Fruit fly (Drosophila melanogaster): ENCODE measurements around the gene mura.

The mura gene

DNA sequence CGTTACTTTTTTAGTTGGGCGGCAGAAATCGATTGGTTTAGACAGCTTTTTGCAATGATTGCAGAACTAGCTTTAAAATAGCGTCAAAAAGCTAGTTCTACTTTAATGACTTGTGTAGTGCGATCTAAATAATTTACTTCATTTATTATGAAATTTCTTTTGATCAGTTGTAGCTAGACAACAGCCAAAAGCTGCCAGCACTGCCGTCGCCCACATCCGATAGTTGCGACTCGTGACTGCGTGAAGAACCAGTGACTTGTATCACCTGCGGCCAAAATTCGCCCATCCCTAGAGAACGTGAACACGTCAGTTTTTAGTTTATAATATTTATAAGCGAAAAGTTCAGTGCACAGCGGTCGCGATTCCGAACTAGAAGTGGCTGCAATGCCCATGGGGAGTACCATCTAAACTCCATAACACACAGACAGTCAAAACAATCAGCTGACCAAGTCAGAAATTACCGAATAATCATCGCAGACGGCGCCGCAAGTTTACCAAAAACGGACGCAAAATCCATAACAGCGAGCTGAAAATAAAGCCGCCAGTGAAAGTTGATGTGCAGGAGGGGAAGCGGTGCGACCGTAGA is 35.1 kb upstream of the mura start, which contains the start of gene P58IPK (continued):
- TF ChIP-seq salr (GFP tag; optimal IDR thresholded peaks at IDR 0.05) = no peak
- TF ChIP-seq CG7368 (GFP tag; optimal IDR thresholded peaks at IDR 0.05) = no peak
- TF ChIP-seq Hr39 (GFP tag; optimal IDR thresholded peaks at IDR 0.05) = peak; percentile 69
- peak; percentile 62; the same call in 2 of the 3 replicates for TF ChIP-seq eg (GFP tag; IDR thresholded peaks at IDR 0.05)
- TF ChIP-seq CG1621 (tag; optimal IDR thresholded peaks at IDR 0.05) = no peak
- TF ChIP-seq Ets96B (tag; optimal IDR thresholded peaks at IDR 0.05) = peak; percentile 17
- no peak for TF ChIP-seq CG11762 (GFP tag; optimal IDR thresholded peaks at IDR 0.05; ENCODE audit: insufficient read depth)
- peak; percentile 68 for TF ChIP-seq lz (GFP tag; optimal IDR thresholded peaks at IDR 0.05)
- TF ChIP-seq CG32006 (GFP tag; optimal IDR thresholded peaks at IDR 0.05) = no peak
- TF ChIP-seq CG10669 (GFP tag; optimal IDR thresholded peaks at IDR 0.05) = no peak
- TF ChIP-seq CG3032 (tag; optimal IDR thresholded peaks at IDR 0.05) = peak; percentile 59
- TF ChIP-seq fkh (GFP tag; optimal IDR thresholded peaks at IDR 0.05) = no peak
- peak; percentile 23 for TF ChIP-seq net (GFP tag; optimal IDR thresholded peaks at IDR 0.05)
- TF ChIP-seq CG3919 (GFP tag; optimal IDR thresholded peaks at IDR 0.05) = peak; percentile 36
- TF ChIP-seq Gug (GFP tag; IDR thresholded peaks at IDR 0.05) = no peak
- peak; percentile 37 for TF ChIP-seq acj6 (GFP tag; optimal IDR thresholded peaks at IDR 0.05)
- peak; percentile 1 for TF ChIP-seq dsx (GFP tag; optimal IDR thresholded peaks at IDR 0.05; ENCODE audit: poor library complexity, severe bottlenecking)
- no peak for TF ChIP-seq Ets21C (GFP tag; optimal IDR thresholded peaks at IDR 0.05)
- TF ChIP-seq Hr4 (GFP tag; optimal IDR thresholded peaks at IDR 0.05) = peak; percentile 48
- peak; percentile 62 for TF ChIP-seq pdm3 (GFP tag; optimal IDR thresholded peaks at IDR 0.05)
- peak; percentile 10; the same call in 1 of the 2 replicates for TF ChIP-seq CG15336 (GFP tag; IDR thresholded peaks at IDR 0.05)
- no peak for TF ChIP-seq CG8119 (GFP tag; IDR thresholded peaks at IDR 0.05)

dm6 chr3R:9583122-9583521 is 31.5 kb upstream of the mura start, which contains the start of gene CG33654:
Gene CG33654, minus strand, starts transcription at chr3R:9583222.
- TF ChIP-seq spab (GFP tag; optimal IDR thresholded peaks at IDR 0.05) (no peak), net (GFP tag; optimal IDR thresholded peaks at IDR 0.05) (no peak), acj6 (GFP tag; optimal IDR thresholded peaks at IDR 0.05) (no peak), achi (GFP tag; optimal IDR thresholded peaks at IDR 0.05) (no peak), Sox15 (GFP tag; optimal IDR thresholded peaks at IDR 0.05) (no peak), salr (GFP tag; optimal IDR thresholded peaks at IDR 0.05) (no peak), Gug (GFP tag; IDR thresholded peaks at IDR 0.05) (no peak)

- TF ChIP-seq CG8319 (GFP tag; optimal IDR thresholded peaks at IDR 0.05) (no peak), Eip78C (GFP tag) (peak; percentile 52), CG32006 (GFP tag; optimal IDR thresholded peaks at IDR 0.05) (peak; percentile 65), CG15336 (GFP tag; IDR thresholded peaks at IDR 0.05) (peak; percentile 42; the same call in 1 of the 2 replicates), cyc (GFP tag; optimal IDR thresholded peaks at IDR 0.05) (no peak), OdsH (GFP tag; optimal IDR thresholded peaks at IDR 0.05) (no peak), Eip93F (GFP tag; optimal IDR thresholded peaks at IDR 0.05) (no peak), Hr4 (GFP tag; optimal IDR thresholded peaks at IDR 0.05) (peak; percentile 74), CG8119 (GFP tag; IDR thresholded peaks at IDR 0.05) (0 out of 3 replicates have a peak, but pooled peaks have one; percentile 43)
Measured at dm6 chr3R:9581973-9582372, 30.4 kb upstream of the mura start.

- TF ChIP-seq achi (GFP tag; optimal IDR thresholded peaks at IDR 0.05) = peak; percentile 23
- TF ChIP-seq CG6163 (GFP tag; IDR thresholded peaks at IDR 0.05) = no peak
- TF ChIP-seq ss (GFP tag; optimal IDR thresholded peaks at IDR 0.05) = peak in 1 of 2 experiments; percentile 21
- no peak for TF ChIP-seq cyc (GFP tag; optimal IDR thresholded peaks at IDR 0.05)
- no peak for TF ChIP-seq CG11762 (GFP tag; optimal IDR thresholded peaks at IDR 0.05; ENCODE audit: insufficient read depth)
- TF ChIP-seq Hr39 (GFP tag; optimal IDR thresholded peaks at IDR 0.05) = no peak
- TF ChIP-seq CG11294 (GFP tag; IDR thresholded peaks at IDR 0.05) = no peak
- no peak for TF ChIP-seq Met (GFP tag; optimal IDR thresholded peaks at IDR 0.05)
- peak; percentile 21 for TF ChIP-seq Ets96B (tag; optimal IDR thresholded peaks at IDR 0.05)
- peak; percentile 30 for TF ChIP-seq CG6792 (GFP tag; optimal IDR thresholded peaks at IDR 0.05)
- TF ChIP-seq fkh (GFP tag; optimal IDR thresholded peaks at IDR 0.05) = no peak
- TF ChIP-seq CG8119 (GFP tag; IDR thresholded peaks at IDR 0.05) = peak; percentile 57; the same call in 2 of the 3 replicates
- TF ChIP-seq Eip78C (GFP tag) = peak; percentile 35
- no peak for TF ChIP-seq fd85E (GFP tag; optimal IDR thresholded peaks at IDR 0.05)
- TF ChIP-seq CG15336 (GFP tag; IDR thresholded peaks at IDR 0.05) = peak; percentile 63
- TF ChIP-seq Lpt (GFP tag; optimal IDR thresholded peaks at IDR 0.05) = peak; percentile 21
- peak; percentile 58 for TF ChIP-seq eg (GFP tag; IDR thresholded peaks at IDR 0.05)
- TF ChIP-seq esn (GFP tag; optimal IDR thresholded peaks at IDR 0.05) = peak; percentile 51
- TF ChIP-seq Eip75B (GFP tag; optimal IDR thresholded peaks at IDR 0.05) = peak; percentile 28
- no peak for TF ChIP-seq CG1621 (tag; optimal IDR thresholded peaks at IDR 0.05)
- peak; percentile 8 for TF ChIP-seq CG3919 (GFP tag; optimal IDR thresholded peaks at IDR 0.05)
- peak; percentile 45 for TF ChIP-seq CG7368 (GFP tag; optimal IDR thresholded peaks at IDR 0.05)
- TF ChIP-seq vri (GFP tag; optimal IDR thresholded peaks at IDR 0.05) = no peak
- peak; percentile 33 for TF ChIP-seq acj6 (GFP tag; optimal IDR thresholded peaks at IDR 0.05)
- no peak for TF ChIP-seq CG3032 (tag; optimal IDR thresholded peaks at IDR 0.05)
- no peak for TF ChIP-seq CG31627 (GFP tag; optimal IDR thresholded peaks at IDR 0.05)
- peak; percentile 50 for TF ChIP-seq pdm3 (GFP tag; optimal IDR thresholded peaks at IDR 0.05)
- TF ChIP-seq Blimp-1 (GFP tag; optimal IDR thresholded peaks at IDR 0.05) = no peak
Measured at dm6 chr3R:9581089-9581520, 29.5 kb upstream of the mura start, which contains the start of gene CG8301. Gene CG8301, plus strand, starts transcription at chr3R:9581306.
